Worm (Caenorhabditis elegans) whole organism, young adult: ENCODE results near the gene C04E6.5.

Experiments
- F49E8.2 ChIP-seq: sonication (generic microtip); optimal IDR thresholded peaks from 3 replicates; lab custom pipeline; 2017; ENCODE audit warnings: missing genetic modification characterization, mild to moderate bottlenecking, missing compliant biosample characterization, antibody characterized with exemption, moderate library complexity; ENCODE audit not compliant: insufficient read depth
- hlh-26 ChIP-seq: fragments of 200-800 bp; sonication (Bioruptor generic); conservative IDR thresholded peaks from 2 replicates; pipeline ENCODE4 v1.3.6; 2022; ENCODE audit warnings: missing genetic modification reagents, missing genetic modification characterization, missing compliant biosample characterization
- hrde-1 ChIP-seq: sonication (generic microtip); optimal IDR thresholded peaks from 2 replicates; lab custom pipeline; 2016; ENCODE audit warnings: missing genetic modification characterization, mild to moderate bottlenecking, missing compliant biosample characterization, moderate library complexity, missing genotype, missing genetic modification reagents, borderline replicate concordance
- lin-35 ChIP-seq, 3 experiments: fragments of 150-350 bp in 2 of 3; sonication (generic microtip) in 1 of 3; optimal IDR thresholded peaks; 2 replicates each; lab custom pipeline; 2014 to 2018; ENCODE audit warnings: missing biosample characterization in 3 of 3, missing genetic modification characterization in 3 of 3, missing genetic modification reagents in 3 of 3
- lir-1 ChIP-seq: fragments of 200-800 bp; sonication (Bioruptor generic); conservative IDR thresholded peaks from 2 replicates; pipeline ENCODE4 v1.3.6; 2022; ENCODE audit warnings: missing genetic modification reagents, missing genetic modification characterization, missing compliant biosample characterization
- somi-1 ChIP-seq: fragments of 200-800 bp; sonication (Bioruptor generic); optimal IDR thresholded peaks from 2 replicates; lab custom pipeline; 2018; ENCODE audit warnings: mild to moderate bottlenecking, missing genetic modification characterization, missing compliant biosample characterization
- tbx-9 ChIP-seq: sonication (generic microtip); optimal IDR thresholded peaks from 2 replicates; lab custom pipeline; 2016; ENCODE audit warnings: borderline replicate concordance, missing genetic modification characterization, inconsistent platforms, missing compliant biosample characterization
- unc-62 ChIP-seq: fragments of 150-350 bp; optimal IDR thresholded peaks from 2 replicates; lab custom pipeline; 2014; ENCODE audit warnings: missing biosample characterization, missing genetic modification reagents, missing genetic modification characterization

ce11 chrV:5928006-5928405 is 26.1 kb downstream of the C04E6.5 start:
- TF ChIP-seq somi-1 (GFP tag; lab: Kevin White, UChicago) (no peak), hlh-26 (GFP tag; lab: Robert Waterston, UW) (no peak), lir-1 (GFP tag; lab: Robert Waterston, UW) (no peak), F49E8.2 (tag; lab: Kevin White, UChicago) (no peak), tbx-9 (tag; lab: Kevin White, UChicago) (no peak), unc-62 (GFP tag; lab: Kevin White, UChicago) (no peak), hrde-1 (tag; lab: Kevin White, UChicago) (no peak), lin-35 (GFP tag; optimal IDR thresholded peaks at IDR 0.05; lab: Kevin White, UChicago) (no peak)
